Worm (Caenorhabditis elegans) whole organism, L4 larva: ENCODE measurements around the gene xtr-1.

Experiments
- aly-2 ChIP-seq: sonication (generic microtip); optimal IDR thresholded peaks from 2 replicates; lab custom pipeline; 2018; ENCODE audit warnings: missing biosample characterization, missing genetic modification characterization
- daf-16 ChIP-seq, 3 experiments: sonication (generic microtip); optimal IDR thresholded peaks; 2 replicates each; lab custom pipeline; 2016 to 2017; ENCODE audit warnings: missing genetic modification characterization in 3 of 3, missing genetic modification reagents in 3 of 3, mild to moderate bottlenecking in 2 of 3, missing compliant biosample characterization in 2 of 3, missing biosample characterization in 1 of 3, moderate library complexity in 1 of 3
- dpl-1 ChIP-seq: fragments of 150-350 bp; optimal IDR thresholded peaks from 2 replicates; lab custom pipeline; 2014; ENCODE audit warnings: missing biosample characterization, missing genetic modification reagents, missing genetic modification characterization
- pqm-1 ChIP-seq: sonication (generic microtip); optimal IDR thresholded peaks from 2 replicates; lab custom pipeline; 2017; ENCODE audit warnings: missing biosample characterization, missing genetic modification characterization

DNA sequence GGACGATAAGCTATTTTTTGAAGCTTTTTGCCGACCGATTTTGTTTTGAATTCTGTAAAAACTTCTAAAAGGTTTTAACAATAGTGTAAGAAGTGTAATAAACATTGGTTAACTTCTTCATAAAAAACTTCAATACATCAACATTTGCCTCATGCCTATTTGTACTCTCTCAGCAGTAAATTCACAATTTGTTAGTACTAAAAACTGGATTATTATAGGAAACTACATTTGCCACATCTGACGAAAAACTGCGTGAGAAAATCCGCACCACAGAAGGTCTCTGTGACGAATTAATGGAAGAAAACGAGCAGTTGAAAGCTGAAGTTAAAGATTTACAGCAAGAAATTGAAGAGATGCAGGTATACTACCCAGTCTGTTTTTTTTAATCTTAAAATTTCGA is 25.1 kb upstream of the xtr-1 start:
- TF ChIP-seq pqm-1 (no peak), aly-2 (no peak), dpl-1 (GFP tag; lab: Kevin White, UChicago) (no peak), daf-16 (GFP tag; optimal IDR thresholded peaks at IDR 0.05; lab: Kevin White, UChicago) (no peak), daf-16 (tag; optimal IDR thresholded peaks at IDR 0.05; lab: Kevin White, UChicago) (no peak)
